Fruit fly (Drosophila melanogaster): Measurements from ENCODE around the gene Cpr11B.

DNA sequence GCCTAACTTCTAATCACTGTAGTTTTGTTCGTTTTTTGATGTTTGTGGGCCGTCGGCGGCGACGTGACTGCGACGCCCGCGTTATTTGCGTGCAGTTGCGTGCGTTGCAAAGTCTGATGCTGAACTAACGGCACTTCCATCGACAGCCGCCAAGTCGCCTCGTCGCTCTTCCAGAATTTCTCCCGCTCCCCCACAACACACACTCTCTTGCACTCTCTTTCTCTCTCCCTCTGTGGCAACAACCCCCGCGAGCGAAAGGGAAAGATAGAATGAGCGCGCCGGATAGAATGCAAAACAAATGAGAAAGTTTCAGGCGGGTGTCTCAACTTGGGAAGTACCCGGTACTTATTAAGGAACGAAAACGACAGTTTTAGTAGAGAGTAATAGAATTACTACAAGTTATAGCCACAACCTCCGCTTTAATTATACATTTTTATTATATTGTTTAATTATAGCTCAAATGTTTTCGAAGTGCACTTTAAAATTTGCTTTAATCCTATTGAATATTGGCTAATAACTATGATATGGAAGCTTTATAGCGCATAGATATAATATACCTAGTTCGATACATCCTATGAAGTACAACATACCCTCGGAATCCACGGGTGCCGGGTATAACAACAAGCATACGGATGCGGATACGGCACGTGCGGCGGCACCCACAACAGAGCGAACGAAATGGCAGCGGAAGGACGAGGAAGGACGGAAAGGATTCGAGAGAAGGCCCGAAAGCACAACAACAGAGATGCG, 5.9 kb upstream of the Cpr11B start:
- no peak for TF ChIP-seq Snoo (tag; optimal IDR thresholded peaks at IDR 0.05)
- no peak for TF ChIP-seq Pif1A (GFP tag; optimal IDR thresholded peaks at IDR 0.05)
- TF ChIP-seq CG17806 (tag; optimal IDR thresholded peaks at IDR 0.05): no peak
- TF ChIP-seq CG12605 (GFP tag; IDR thresholded peaks at IDR 0.05): no peak
- TF ChIP-seq CG13204 (GFP tag; optimal IDR thresholded peaks at IDR 0.05): no peak
- TF ChIP-seq CG32121 (GFP tag; IDR thresholded peaks at IDR 0.05): no peak
- no peak for TF ChIP-seq gl (tag; optimal IDR thresholded peaks at IDR 0.05)
- no peak for TF ChIP-seq CG10348 (GFP tag; IDR thresholded peaks at IDR 0.05)
- no peak for TF ChIP-seq Ets98B (GFP tag; IDR thresholded peaks at IDR 0.05)
- no peak for TF ChIP-seq CG34367 (tag; optimal IDR thresholded peaks at IDR 0.05)
- peak; percentile 54 for TF ChIP-seq CG8159 (tag; optimal IDR thresholded peaks at IDR 0.05)
- TF ChIP-seq CG4496 (GFP tag; IDR thresholded peaks at IDR 0.05): no peak
- no peak for TF ChIP-seq Pif1B (GFP tag; optimal IDR thresholded peaks at IDR 0.05)
- TF ChIP-seq D1 (tag; optimal IDR thresholded peaks at IDR 0.05): no peak

Measured in whole organism, pupa.